Fruit fly (Drosophila melanogaster) S2 (cell line): ENCODE data around the gene Or85e.

Experiments
- CG8478 ChIP-seq: fragments of >200 bp; optimal IDR thresholded peaks from 2 replicates; lab custom pipeline; 2018
- CTCF ChIP-seq, 2 experiments: fragments of >200 bp; optimal IDR thresholded peaks; 2 replicates each; lab custom pipeline; 2018

Or85e gene

DNA sequence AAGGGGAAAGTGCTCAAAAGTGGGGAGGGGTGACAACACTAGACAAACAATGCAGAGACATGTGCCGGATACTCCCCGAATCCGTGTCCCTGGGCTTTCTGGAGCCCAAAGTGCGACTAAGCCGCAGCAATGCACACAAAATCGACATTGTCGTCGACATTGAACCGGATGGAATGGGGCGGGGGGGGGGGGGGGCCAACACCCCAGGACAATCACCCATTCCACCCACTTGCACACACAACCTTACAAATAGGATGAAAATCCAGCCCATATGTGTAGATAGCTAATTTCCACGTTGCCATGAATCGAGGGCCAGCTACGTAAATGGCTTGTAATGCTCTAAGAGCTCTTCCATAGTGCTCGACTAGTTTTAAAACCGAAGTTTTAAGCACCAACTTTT is 14.9 kb downstream of the Or85e start:
- TF ChIP-seq CG8478 (lab: Kevin White, UChicago) (no peak), CTCF (optimal IDR thresholded peaks at IDR 0.05; lab: Kevin White, UChicago) (no peak)

DNA sequence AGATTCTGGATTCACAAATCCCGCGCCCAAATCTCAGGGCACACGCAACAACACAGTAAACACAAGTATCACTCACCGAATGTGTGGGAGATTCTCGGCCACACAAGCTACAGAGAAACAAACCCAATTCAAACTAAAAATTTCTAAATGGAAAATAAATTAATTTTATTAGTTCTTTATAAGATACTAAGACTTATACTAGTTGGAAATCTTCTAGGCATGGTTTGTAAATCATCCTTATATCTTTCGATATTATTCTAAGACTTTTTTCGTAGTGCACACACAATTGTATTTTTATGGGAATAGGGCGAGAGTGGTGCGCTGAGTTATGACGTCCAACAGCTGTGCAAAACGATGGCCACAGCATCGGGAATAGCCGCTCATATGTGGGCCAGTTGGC is 16.6 kb downstream of the Or85e start:
- TF ChIP-seq CTCF (optimal IDR thresholded peaks at IDR 0.05; lab: Kevin White, UChicago) (no peak), CG8478 (lab: Kevin White, UChicago) (no peak)

DNA sequence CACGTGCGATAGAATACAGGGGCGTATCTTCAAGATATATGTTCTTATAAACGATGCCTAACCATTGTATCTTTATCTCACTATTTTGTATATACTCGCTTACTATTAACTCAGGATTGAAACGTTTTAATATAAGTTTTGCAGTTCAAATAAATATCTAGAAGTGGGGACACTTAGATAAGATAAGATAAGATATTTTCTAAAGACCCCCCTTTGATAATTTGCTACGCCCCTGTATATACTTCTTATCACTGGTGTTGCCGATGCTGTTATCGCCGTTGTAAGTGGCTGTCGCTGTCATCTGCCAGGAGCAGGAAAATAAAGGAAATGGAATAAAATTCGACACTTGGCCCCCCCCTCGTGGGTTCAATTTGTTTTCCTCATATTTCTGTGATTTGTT is 19.5 kb downstream of the Or85e start:
- TF ChIP-seq CG8478 (lab: Kevin White, UChicago) (no peak), CTCF (optimal IDR thresholded peaks at IDR 0.05; lab: Kevin White, UChicago) (no peak)

DNA sequence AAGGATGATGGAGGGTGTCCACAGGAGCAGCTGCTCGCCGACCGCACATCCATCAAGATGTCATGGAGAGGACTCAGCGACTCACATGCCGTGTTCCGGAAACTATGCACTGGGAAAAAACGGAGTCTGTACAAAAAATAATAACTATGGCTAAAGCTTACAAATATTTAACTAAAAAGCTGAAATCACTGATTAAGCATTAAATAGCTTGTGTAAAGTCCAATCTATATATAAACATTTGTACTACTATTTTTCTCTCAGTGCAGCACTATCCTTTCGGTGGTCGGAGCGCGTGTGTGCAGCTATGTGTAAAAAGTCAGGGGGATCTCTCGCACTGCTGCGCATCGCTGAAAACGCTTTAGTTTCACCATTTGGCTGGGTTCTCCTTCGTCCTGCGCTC is 39.5 kb downstream of the Or85e start:
- TF ChIP-seq CTCF (optimal IDR thresholded peaks at IDR 0.05; lab: Kevin White, UChicago): no peak
- TF ChIP-seq CG8478 (lab: Kevin White, UChicago): no peak

DNA sequence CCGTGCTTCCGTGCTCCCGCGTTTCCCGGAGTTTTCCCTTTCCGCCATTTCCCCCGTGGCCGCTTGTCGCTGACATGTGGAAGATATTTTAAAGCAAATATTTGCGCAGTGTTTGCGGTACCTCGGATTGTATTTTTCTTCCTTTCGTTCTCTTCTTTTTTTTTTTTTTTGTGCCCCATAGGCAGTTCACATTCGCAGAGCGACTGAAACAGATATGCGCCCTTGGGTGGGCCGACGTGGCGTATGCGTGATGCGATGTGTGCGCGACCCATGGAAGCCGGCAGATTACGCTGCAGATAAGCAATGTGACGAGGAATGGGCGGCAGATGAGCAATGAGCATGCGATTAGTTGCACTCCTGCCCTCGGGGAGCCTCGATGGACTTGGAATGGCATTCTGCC is 47.8 kb downstream of the Or85e start:
- no peak for TF ChIP-seq CTCF (optimal IDR thresholded peaks at IDR 0.05; lab: Kevin White, UChicago)
- TF ChIP-seq CG8478 (lab: Kevin White, UChicago): no peak
